Worm (Caenorhabditis elegans) whole organism, L2 larva: ENCODE data around the gene nhr-183.

ENCODE experiments used
- C34F6.9 ChIP-seq: fragments of 150-350 bp; optimal IDR thresholded peaks from 2 replicates; lab custom pipeline; 2014; ENCODE audit warnings: missing biosample characterization, missing genetic modification characterization
- F13H6.1 ChIP-seq: sonication (generic microtip); optimal IDR thresholded peaks from 2 replicates; lab custom pipeline; 2016; ENCODE audit warnings: missing genetic modification characterization, missing compliant biosample characterization
- R02D3.7 ChIP-seq: fragments of 150-350 bp; optimal IDR thresholded peaks from 2 replicates; lab custom pipeline; 2014; ENCODE audit warnings: missing biosample characterization, missing genetic modification characterization
- Y55F3AM.14 ChIP-seq: fragments of 200-800 bp; sonication (Bioruptor generic); optimal IDR thresholded peaks from 2 replicates; lab custom pipeline; 2018; ENCODE audit warnings: mild to moderate bottlenecking, missing genetic modification characterization, missing compliant biosample characterization
- ZK546.5 ChIP-seq: sonication (generic microtip); optimal IDR thresholded peaks from 2 replicates; lab custom pipeline; 2017; ENCODE audit warnings: missing biosample characterization, missing genetic modification characterization
- alr-1 ChIP-seq: fragments of 150-350 bp; optimal IDR thresholded peaks from 2 replicates; lab custom pipeline; 2014; ENCODE audit warnings: missing biosample characterization, missing genetic modification characterization
- aly-2 ChIP-seq: fragments of 150-350 bp; optimal IDR thresholded peaks from 2 replicates; lab custom pipeline; 2014; ENCODE audit warnings: missing biosample characterization, missing genetic modification characterization
- ama-1 ChIP-seq: fragments of 150-350 bp; optimal IDR thresholded peaks from 2 replicates; lab custom pipeline; 2018; ENCODE audit warnings: inconsistent platforms
- blmp-1 ChIP-seq: sonication (generic microtip); optimal IDR thresholded peaks from 2 replicates; lab custom pipeline; 2017; ENCODE audit warnings: missing genetic modification characterization, mild to moderate bottlenecking, missing compliant biosample characterization, antibody characterized with exemption, moderate library complexity; ENCODE audit not compliant: insufficient read depth
- ceh-16 ChIP-seq: fragments of 150-350 bp; optimal IDR thresholded peaks from 2 replicates; lab custom pipeline; 2014; ENCODE audit warnings: missing biosample characterization, missing genetic modification characterization
- ceh-82 ChIP-seq: fragments of 150-350 bp; optimal IDR thresholded peaks from 2 replicates; lab custom pipeline; 2014; ENCODE audit warnings: missing biosample characterization, missing genetic modification characterization
- crh-2 ChIP-seq: sonication (generic microtip); optimal IDR thresholded peaks from 2 replicates; lab custom pipeline; 2017; ENCODE audit warnings: missing biosample characterization, missing genetic modification characterization
- dmd-4 ChIP-seq: sonication (generic microtip); optimal IDR thresholded peaks from 2 replicates; lab custom pipeline; 2017; ENCODE audit warnings: missing biosample characterization, missing genetic modification characterization
- elt-3 ChIP-seq: sonication (generic microtip); optimal IDR thresholded peaks from 2 replicates; lab custom pipeline; 2017; ENCODE audit warnings: missing biosample characterization, missing genetic modification characterization
- fos-1 ChIP-seq: fragments of 150-350 bp; optimal IDR thresholded peaks from 2 replicates; lab custom pipeline; 2014; ENCODE audit warnings: missing biosample characterization, missing genetic modification characterization
- gmeb-1 ChIP-seq: fragments of 150-350 bp; optimal IDR thresholded peaks from 2 replicates; lab custom pipeline; 2014; ENCODE audit warnings: missing biosample characterization, missing genetic modification characterization
- lin-11 ChIP-seq: fragments of 150-350 bp; sonication (generic microtip); optimal IDR thresholded peaks from 2 replicates; lab custom pipeline; 2014; ENCODE audit warnings: missing biosample characterization, missing genetic modification characterization, inconsistent platforms, mixed read lengths
- lin-13 ChIP-seq: fragments of 150-350 bp; optimal IDR thresholded peaks from 2 replicates; lab custom pipeline; 2014; ENCODE audit warnings: missing biosample characterization, missing genetic modification reagents, missing genetic modification characterization
- lin-39 ChIP-seq: fragments of 150-350 bp; optimal IDR thresholded peaks from 2 replicates; lab custom pipeline; 2014; ENCODE audit warnings: missing biosample characterization, missing genetic modification reagents, missing genetic modification characterization
- lsy-2 ChIP-seq, 2 experiments: fragments of 150-350 bp in 1 of 2; sonication (generic microtip) in 1 of 2; optimal IDR thresholded peaks; 2 replicates each; lab custom pipeline; 2014 to 2017; ENCODE audit warnings: missing biosample characterization in 2 of 2, missing genetic modification characterization in 2 of 2
- mbf-1 ChIP-seq: sonication (generic microtip); optimal IDR thresholded peaks from 2 replicates; lab custom pipeline; 2017; ENCODE audit warnings: missing biosample characterization, missing genetic modification characterization
- mdl-1 ChIP-seq, 2 experiments: fragments of 150-350 bp in 1 of 2; sonication (generic microtip) in 1 of 2; optimal IDR thresholded peaks; 2 replicates each; lab custom pipeline; 2017; ENCODE audit warnings: missing biosample characterization in 2 of 2, missing genetic modification characterization in 2 of 2
- nhr-10 ChIP-seq: sonication (generic microtip); optimal IDR thresholded peaks from 2 replicates; lab custom pipeline; 2017; ENCODE audit warnings: missing biosample characterization, missing genetic modification characterization
- nhr-11 ChIP-seq: fragments of 150-350 bp; optimal IDR thresholded peaks from 2 replicates; lab custom pipeline; 2014; ENCODE audit warnings: missing biosample characterization, missing genetic modification characterization
- nhr-12 ChIP-seq: fragments of 150-350 bp; optimal IDR thresholded peaks from 2 replicates; lab custom pipeline; 2014; ENCODE audit warnings: missing biosample characterization, missing genetic modification characterization
- nhr-129 ChIP-seq: fragments of 150-350 bp; optimal IDR thresholded peaks from 2 replicates; lab custom pipeline; 2014; ENCODE audit warnings: missing biosample characterization, missing genetic modification characterization
- nhr-21 ChIP-seq: fragments of 150-350 bp; optimal IDR thresholded peaks from 2 replicates; lab custom pipeline; 2014; ENCODE audit warnings: missing biosample characterization, missing genetic modification characterization
- nhr-23 ChIP-seq: fragments of 150-350 bp; optimal IDR thresholded peaks from 2 replicates; lab custom pipeline; 2014; ENCODE audit warnings: missing biosample characterization, missing genetic modification reagents, missing genetic modification characterization
- nhr-25 ChIP-seq: fragments of 150-350 bp; sonication (generic microtip); optimal IDR thresholded peaks from 3 replicates; lab custom pipeline; 2014; ENCODE audit warnings: missing biosample characterization, missing genetic modification characterization
- sem-4 ChIP-seq: fragments of 150-350 bp; optimal IDR thresholded peaks from 2 replicates; lab custom pipeline; 2014; ENCODE audit warnings: missing biosample characterization, missing genetic modification reagents, missing genetic modification characterization
- skn-1 ChIP-seq: sonication (generic microtip); optimal IDR thresholded peaks from 2 replicates; lab custom pipeline; 2017; ENCODE audit warnings: missing biosample characterization, missing genetic modification characterization
- sma-3 ChIP-seq: sonication (generic microtip); optimal IDR thresholded peaks from 2 replicates; lab custom pipeline; 2016; ENCODE audit warnings: missing genetic modification reagents, missing genetic modification characterization, missing compliant biosample characterization
- sma-9 ChIP-seq, 2 experiments: fragments of 150-350 bp in 1 of 2; sonication (generic microtip) in 1 of 2; optimal IDR thresholded peaks; 2 replicates each; lab custom pipeline; 2014 to 2016; ENCODE audit warnings: missing genetic modification characterization in 2 of 2, mild to moderate bottlenecking in 1 of 2, missing biosample characterization in 1 of 2, missing compliant biosample characterization in 1 of 2, missing genetic modification reagents in 1 of 2, moderate library complexity in 1 of 2
- snpc-4 ChIP-seq: fragments of 150-350 bp; optimal IDR thresholded peaks from 2 replicates; lab custom pipeline; 2014; ENCODE audit warnings: missing biosample characterization, missing genetic modification characterization
- unc-39 ChIP-seq: fragments of 150-350 bp; optimal IDR thresholded peaks from 2 replicates; lab custom pipeline; 2014; ENCODE audit warnings: missing biosample characterization, missing genetic modification characterization
- unc-55 ChIP-seq: fragments of 150-350 bp; sonication (generic microtip); optimal IDR thresholded peaks from 3 replicates; lab custom pipeline; 2014; ENCODE audit warnings: missing biosample characterization, missing genetic modification reagents, missing genetic modification characterization
- unc-62 ChIP-seq: fragments of 150-350 bp; optimal IDR thresholded peaks from 2 replicates; lab custom pipeline; 2014; ENCODE audit warnings: missing biosample characterization, missing genetic modification reagents, missing genetic modification characterization
- ztf-1 ChIP-seq: fragments of 200-800 bp; sonication (Bioruptor generic); conservative IDR thresholded peaks from 2 replicates; pipeline ENCODE4 v1.3.6; 2022; ENCODE audit warnings: missing genetic modification characterization, missing compliant biosample characterization
- ztf-11 ChIP-seq: sonication (generic microtip); optimal IDR thresholded peaks from 2 replicates; lab custom pipeline; 2017; ENCODE audit warnings: missing biosample characterization, missing genetic modification characterization

The nhr-183 gene

ce11 chrV:2292240-2292639, 27.8 kb upstream of the nhr-183 start, which contains the start of gene nhr-115:
Gene nhr-115, plus strand, starts transcription at chrV:2292540.
- TF ChIP-seq nhr-21 (tag; lab: Kevin White, UChicago) (no peak), ceh-16 (no peak), fos-1 (tag; lab: Kevin White, UChicago) (peak; percentile 37)

DNA sequence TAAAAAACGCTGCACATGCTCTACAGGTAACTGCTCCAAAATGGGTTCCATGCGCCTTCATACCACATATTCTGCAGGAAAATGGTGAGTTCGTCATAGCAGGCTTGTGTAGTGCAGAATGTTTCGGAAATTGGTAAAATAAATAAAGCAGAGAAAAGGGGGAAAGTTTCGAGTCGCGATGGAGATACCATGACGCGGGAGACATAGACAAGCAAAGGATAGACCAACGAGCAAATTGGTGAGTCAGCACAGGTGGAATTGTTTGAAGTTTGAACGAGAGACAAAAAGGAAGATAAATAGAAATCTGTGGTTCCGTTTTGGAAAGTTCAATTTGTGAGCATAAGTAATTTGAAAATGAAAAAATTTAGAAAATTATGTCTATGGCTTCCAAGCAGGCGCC, 25.9 kb upstream of the nhr-183 start, which contains the start of gene nhr-225:
Gene nhr-225, minus strand, starts transcription at position 146 of the 400 bp plus-strand sequence.
- TF ChIP-seq sma-9 (GFP tag; optimal IDR thresholded peaks at IDR 0.05; lab: Kevin White, UChicago) (peak; percentile 18), sma-9 (tag; optimal IDR thresholded peaks at IDR 0.05; lab: Kevin White, UChicago) (no peak), fos-1 (tag; lab: Kevin White, UChicago) (peak; percentile 57), alr-1 (tag; lab: Kevin White, UChicago) (no peak)

ce11 chrV:2285107-2285506, 20.7 kb upstream of the nhr-183 start, which contains the start of gene nhr-227:
Gene nhr-227, plus strand, starts transcription at chrV:2285432.
- TF ChIP-seq gmeb-1 (no peak), sma-3 (GFP tag; lab: Kevin White, UChicago) (no peak), mdl-1 (tag; optimal IDR thresholded peaks at IDR 0.05; lab: Kevin White, UChicago) (no peak), Y55F3AM.14 (GFP tag; lab: Kevin White, UChicago) (no peak), R02D3.7 (tag; lab: Kevin White, UChicago) (no peak), mbf-1 (tag; lab: Kevin White, UChicago) (no peak), elt-3 (tag; lab: Kevin White, UChicago) (no peak)
- TF ChIP-seq, all 48 proteins: peak for 0

ce11 chrV:2281499-2281898, 17.1 kb upstream of the nhr-183 start, which contains the start of gene nhr-228:
Gene nhr-228, plus strand, starts transcription at chrV:2281759.
- no peak for TF ChIP-seq lin-13
- no peak for TF ChIP-seq dmd-4
- no peak for TF ChIP-seq aly-2 (tag; lab: Kevin White, UChicago)
- TF ChIP-seq mbf-1 (tag; lab: Kevin White, UChicago): no peak
- peak; percentile 45 for TF ChIP-seq sma-9 (GFP tag; optimal IDR thresholded peaks at IDR 0.05; lab: Kevin White, UChicago)
- no peak for TF ChIP-seq sma-9 (tag; optimal IDR thresholded peaks at IDR 0.05; lab: Kevin White, UChicago)
- TF ChIP-seq C34F6.9 (tag; lab: Kevin White, UChicago): peak; percentile 60
- no peak for TF ChIP-seq nhr-11
- TF ChIP-seq snpc-4 (tag; lab: Kevin White, UChicago): no peak
- TF ChIP-seq skn-1 (tag; lab: Kevin White, UChicago): peak; percentile 77
- TF ChIP-seq unc-39 (tag; lab: Kevin White, UChicago): no peak
- TF ChIP-seq ama-1 (lab: Kevin White, UChicago): no peak
- TF ChIP-seq nhr-23 (tag; lab: Kevin White, UChicago): no peak
- TF ChIP-seq unc-62 (GFP tag; lab: Kevin White, UChicago): no peak
- no peak for TF ChIP-seq ztf-11
- TF ChIP-seq R02D3.7 (tag; lab: Kevin White, UChicago): no peak
- peak; percentile 41 for TF ChIP-seq nhr-129 (tag; lab: Kevin White, UChicago)
- TF ChIP-seq unc-55 (GFP tag; lab: Kevin White, UChicago): peak; percentile 29
- peak; percentile 15 for TF ChIP-seq nhr-25 (tag; lab: Kevin White, UChicago)
- TF ChIP-seq lsy-2 (tag; optimal IDR thresholded peaks at IDR 0.05; lab: Kevin White, UChicago): peak in 1 of 2 experiments; percentile 54
- no peak for TF ChIP-seq nhr-21 (tag; lab: Kevin White, UChicago)
- no peak for TF ChIP-seq lin-39
- no peak for TF ChIP-seq nhr-12 (tag; lab: Kevin White, UChicago)
- no peak for TF ChIP-seq lin-11
- peak; percentile 74 for TF ChIP-seq fos-1 (tag; lab: Kevin White, UChicago)
- TF ChIP-seq sma-3 (GFP tag; lab: Kevin White, UChicago): no peak
- peak; percentile 15 for TF ChIP-seq F13H6.1 (tag; lab: Kevin White, UChicago)
- no peak for TF ChIP-seq sem-4 (tag; lab: Kevin White, UChicago)
- TF ChIP-seq ztf-1 (GFP tag; lab: Robert Waterston, UW): no peak
- TF ChIP-seq ZK546.5 (tag; lab: Kevin White, UChicago): no peak
- no peak for TF ChIP-seq ceh-82 (tag; lab: Kevin White, UChicago)
- TF ChIP-seq nhr-10 (tag; lab: Kevin White, UChicago): no peak
- peak; percentile 19 for TF ChIP-seq blmp-1 (tag; lab: Kevin White, UChicago)
- TF ChIP-seq crh-2 (tag; lab: Kevin White, UChicago): peak; percentile 17
- peak; percentile 13 for TF ChIP-seq gmeb-1
